Fruit fly (Drosophila melanogaster): ENCODE data around the gene CG15432.

Gene CG15432

DNA sequence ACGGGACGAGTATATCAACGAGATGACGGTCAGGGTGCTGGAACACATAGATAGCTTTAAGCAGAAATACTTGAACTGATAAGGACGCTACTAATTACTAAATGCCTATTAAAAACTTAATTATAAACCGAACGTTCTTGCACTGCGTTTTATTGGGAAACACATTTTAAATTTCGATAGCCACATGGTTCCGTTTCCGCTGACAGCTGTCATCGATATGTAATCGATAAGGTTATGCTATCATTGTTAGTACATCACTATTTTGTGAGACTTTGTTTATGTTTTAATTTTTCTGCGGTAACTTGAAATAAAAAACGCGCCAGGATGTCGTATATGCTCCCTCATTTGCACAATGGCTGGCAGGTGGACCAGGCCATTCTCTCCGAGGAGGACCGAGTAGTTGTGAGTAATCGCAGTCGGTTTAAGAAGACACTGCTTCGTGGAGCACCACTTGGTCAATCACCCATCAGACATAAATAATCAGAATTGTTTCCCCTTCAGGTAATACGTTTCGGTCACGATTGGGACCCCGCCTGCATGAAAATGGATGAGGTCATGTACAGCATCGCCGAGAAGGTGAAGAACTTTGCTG is 39.0 kb upstream of the CG15432 start, which contains the start of gene Dim1 (continued):
- TF ChIP-seq Mad (GFP tag; optimal IDR thresholded peaks at IDR 0.05) (peak; percentile 29), Dp (GFP tag; optimal IDR thresholded peaks at IDR 0.05) (peak; percentile 87), CG2199 (GFP tag; IDR thresholded peaks at IDR 0.05) (no peak), CG30431 (GFP tag; optimal IDR thresholded peaks at IDR 0.05) (no peak), Lim3 (GFP tag; IDR thresholded peaks at IDR 0.05) (no peak), NC2β (GFP tag; optimal IDR thresholded peaks at IDR 0.05) (no peak), ttk (GFP tag; IDR thresholded peaks at IDR 0.05) (no peak), CkIIα-i1 (GFP tag; IDR thresholded peaks at IDR 0.05) (no peak), H2.0 (GFP tag; IDR thresholded peaks at IDR 0.05) (no peak), chm (GFP tag; IDR thresholded peaks at IDR 0.05) (no peak), CG6854 (GFP tag; optimal IDR thresholded peaks at IDR 0.05) (no peak), exex (tag; optimal IDR thresholded peaks at IDR 0.05) (no peak), CG18619 (GFP tag; optimal IDR thresholded peaks at IDR 0.05) (peak; percentile 47), Atf3 (GFP tag; optimal IDR thresholded peaks at IDR 0.05) (no peak), CG5180 (GFP tag; optimal IDR thresholded peaks at IDR 0.05) (no peak), br (optimal IDR thresholded peaks at IDR 0.05) (no peak), CG17359 (tag; optimal IDR thresholded peaks at IDR 0.05) (no peak), pnt (GFP tag; optimal IDR thresholded peaks at IDR 0.05) (no peak), CG13123 (GFP tag; optimal IDR thresholded peaks at IDR 0.05) (no peak), gsb-n (tag; optimal IDR thresholded peaks at IDR 0.05) (no peak), CG7928 (GFP tag; optimal IDR thresholded peaks at IDR 0.05) (no peak), CG10654 (GFP tag; optimal IDR thresholded peaks at IDR 0.05) (no peak), CG10267 (tag; optimal IDR thresholded peaks at IDR 0.05) (no peak), Abd-B (GFP tag; optimal IDR thresholded peaks at IDR 0.05) (no peak), CG12299 (tag; optimal IDR thresholded peaks at IDR 0.05) (no peak), cg (GFP tag; optimal IDR thresholded peaks at IDR 0.05) (no peak), mam (GFP tag; optimal IDR thresholded peaks at IDR 0.05) (no peak), emc (GFP tag; optimal IDR thresholded peaks at IDR 0.05) (no peak), Oli (tag; optimal IDR thresholded peaks at IDR 0.05) (no peak), CG8281 (tag; optimal IDR thresholded peaks at IDR 0.05) (no peak), Bgb (GFP tag; IDR thresholded peaks at IDR 0.05; ENCODE audit: partially characterized antibody) (peak; percentile 74), jing (GFP tag; optimal IDR thresholded peaks at IDR 0.05) (no peak), ssp (GFP tag; IDR thresholded peaks at IDR 0.05) (no peak), sqz (GFP tag; optimal IDR thresholded peaks at IDR 0.05) (no peak), CG8290 (GFP tag; optimal IDR thresholded peaks at IDR 0.05) (no peak), CG8290 (tag; optimal IDR thresholded peaks at IDR 0.05) (no peak), CG15479 (GFP tag; optimal IDR thresholded peaks at IDR 0.05) (no peak), slbo (GFP tag; IDR thresholded peaks at IDR 0.05) (no peak), sob (GFP tag; IDR thresholded peaks at IDR 0.05) (no peak; the same call in 1 of the 2 replicates), dimm (GFP tag; IDR thresholded peaks at IDR 0.05) (no peak), Hr78 (GFP tag; optimal IDR thresholded peaks at IDR 0.05) (no peak), CG17568 (GFP tag; optimal IDR thresholded peaks at IDR 0.05) (no peak), gfzf (GFP tag; optimal IDR thresholded peaks at IDR 0.05) (peak; percentile 20), gsb (GFP tag; IDR thresholded peaks at IDR 0.05) (no peak), Sry-δ (GFP tag; optimal IDR thresholded peaks at IDR 0.05) (peak; percentile 92), nmo (GFP tag; optimal IDR thresholded peaks at IDR 0.05) (peak; percentile 41), cas (GFP tag; IDR thresholded peaks at IDR 0.05) (no peak), peb (GFP tag; IDR thresholded peaks at IDR 0.05) (no peak), CG1603 (tag; optimal IDR thresholded peaks at IDR 0.05) (no peak), CG34224 (GFP tag; IDR thresholded peaks at IDR 0.05; ENCODE audit: partially characterized antibody) (peak; percentile 88), corto (GFP tag; optimal IDR thresholded peaks at IDR 0.05) (no peak), Elba2 (GFP tag; optimal IDR thresholded peaks at IDR 0.05) (no peak)
